Worm (Caenorhabditis elegans): ENCODE measurements around the gene pkc-2.

The pkc-2 gene

ce11 chrX:9364082-9364481 lies 536 bp upstream of the pkc-2 start:
- TF ChIP-seq elt-3 (tag; optimal IDR thresholded peaks at IDR 0.05) (no peak), tbx-8 (GFP tag; optimal IDR thresholded peaks at IDR 0.05) (no peak), zip-8 (tag; optimal IDR thresholded peaks at IDR 0.05) (no peak), hlh-1 (tag; optimal IDR thresholded peaks at IDR 0.05) (no peak), cnd-1 (tag; optimal IDR thresholded peaks at IDR 0.05) (no peak), unc-120 (tag; optimal IDR thresholded peaks at IDR 0.05; ENCODE audit: poor library complexity, severe bottlenecking) (no peak), nhr-12 (tag; optimal IDR thresholded peaks at IDR 0.05) (no peak), unc-62 (GFP tag; optimal IDR thresholded peaks at IDR 0.05) (no peak), flh-1 (GFP tag; optimal IDR thresholded peaks at IDR 0.05) (no peak), ztf-11 (tag; optimal IDR thresholded peaks at IDR 0.05) (no peak), nhr-2 (tag; optimal IDR thresholded peaks at IDR 0.05) (no peak), ceh-83 (GFP tag; optimal IDR thresholded peaks at IDR 0.05) (no peak), lsy-2 (tag; optimal IDR thresholded peaks at IDR 0.05) (no peak), bed-3 (GFP tag; optimal IDR thresholded peaks at IDR 0.05) (no peak), unc-39 (tag; optimal IDR thresholded peaks at IDR 0.05) (no peak)

- TF ChIP-seq ceh-43 (GFP tag; optimal IDR thresholded peaks at IDR 0.05) (no peak), lin-13 (tag; optimal IDR thresholded peaks at IDR 0.05) (no peak), ztf-11 (tag; optimal IDR thresholded peaks at IDR 0.05) (no peak), ham-2 (GFP tag; optimal IDR thresholded peaks at IDR 0.05) (no peak), mab-5 (tag; optimal IDR thresholded peaks at IDR 0.05) (no peak), ceh-39 (tag; optimal IDR thresholded peaks at IDR 0.05) (no peak), zip-8 (tag; optimal IDR thresholded peaks at IDR 0.05) (no peak), elt-3 (tag; optimal IDR thresholded peaks at IDR 0.05) (no peak), mls-2 (tag; optimal IDR thresholded peaks at IDR 0.05) (no peak), nhr-28 (tag; optimal IDR thresholded peaks at IDR 0.05) (no peak), cnd-1 (tag; optimal IDR thresholded peaks at IDR 0.05) (no peak), lin-32 (GFP tag; optimal IDR thresholded peaks at IDR 0.05) (no peak), unc-120 (tag; optimal IDR thresholded peaks at IDR 0.05; ENCODE audit: poor library complexity, severe bottlenecking) (no peak), sptf-1 (tag; optimal IDR thresholded peaks at IDR 0.05) (no peak), elt-1 (tag; optimal IDR thresholded peaks at IDR 0.05; ENCODE audit: borderline replicate concordance, insufficient read depth) (no peak), tbx-8 (GFP tag; optimal IDR thresholded peaks at IDR 0.05) (no peak), flh-1 (GFP tag; optimal IDR thresholded peaks at IDR 0.05) (no peak), nhr-2 (tag; optimal IDR thresholded peaks at IDR 0.05) (no peak), sem-2 (GFP tag; optimal IDR thresholded peaks at IDR 0.05) (no peak)
Observed at ce11 chrX:9369927-9370326, 5.3 kb downstream of the pkc-2 start.

- TF ChIP-seq nhr-28 (tag; optimal IDR thresholded peaks at IDR 0.05) (no peak), nhr-12 (tag; optimal IDR thresholded peaks at IDR 0.05) (no peak), sem-2 (GFP tag; optimal IDR thresholded peaks at IDR 0.05) (no peak), ces-1 (GFP tag; optimal IDR thresholded peaks at IDR 0.05) (peak; percentile 67), bed-3 (GFP tag; optimal IDR thresholded peaks at IDR 0.05) (no peak)
Observed at ce11 chrX:9372221-9372620, 7.6 kb downstream of the pkc-2 start.

- TF ChIP-seq drap-1 (GFP tag; optimal IDR thresholded peaks at IDR 0.05): peak; percentile 14
- TF ChIP-seq bed-3 (GFP tag; optimal IDR thresholded peaks at IDR 0.05): peak; percentile 30
- no peak for TF ChIP-seq cnd-1 (tag; optimal IDR thresholded peaks at IDR 0.05)
Observed at ce11 chrX:9372987-9373386, 8.4 kb downstream of the pkc-2 start.

ce11 chrX:9373729-9374128 lies 9.1 kb downstream of the pkc-2 start:
- peak; percentile 90 for TF ChIP-seq ces-1 (GFP tag; optimal IDR thresholded peaks at IDR 0.05)
- no peak for TF ChIP-seq lin-32 (GFP tag; optimal IDR thresholded peaks at IDR 0.05)
- TF ChIP-seq mab-5 (tag; optimal IDR thresholded peaks at IDR 0.05): no peak
- TF ChIP-seq sem-2 (GFP tag; optimal IDR thresholded peaks at IDR 0.05): no peak

ce11 chrX:9387041-9387440 lies 22.4 kb downstream of the pkc-2 start, which contains the start of gene C23F12.4:
Gene C23F12.4, plus strand, starts transcription at chrX:9387341.
- TF ChIP-seq hlh-1 (tag; optimal IDR thresholded peaks at IDR 0.05) (no peak), ces-1 (GFP tag; optimal IDR thresholded peaks at IDR 0.05) (peak; percentile 43)

- TF ChIP-seq nhr-76 (tag; optimal IDR thresholded peaks at IDR 0.05) (no peak), cnd-1 (tag; optimal IDR thresholded peaks at IDR 0.05) (no peak), sptf-1 (tag; optimal IDR thresholded peaks at IDR 0.05) (no peak), unc-120 (tag; optimal IDR thresholded peaks at IDR 0.05; ENCODE audit: poor library complexity, severe bottlenecking) (no peak)
Observed at ce11 chrX:9388686-9389085, 24.1 kb downstream of the pkc-2 start.

All from whole organism, mixed stage, embryonic.